Worm (Caenorhabditis elegans) whole organism, early embryonic: ENCODE measurements around the gene ced-6.

Source experiments
- B0310.2 ChIP-seq: sonication (generic microtip); optimal IDR thresholded peaks from 2 replicates; lab custom pipeline; 2016; ENCODE audit warnings: mild to moderate bottlenecking, missing genetic modification characterization, missing compliant biosample characterization
- F13C5.2 ChIP-seq: sonication (generic microtip); optimal IDR thresholded peaks from 2 replicates; lab custom pipeline; 2017; ENCODE audit warnings: mild to moderate bottlenecking, missing genetic modification characterization, inconsistent platforms, missing compliant biosample characterization
- aly-1 ChIP-seq: sonication (generic microtip); optimal IDR thresholded peaks from 2 replicates; lab custom pipeline; 2016; ENCODE audit warnings: missing genetic modification characterization, missing compliant biosample characterization
- ama-1 ChIP-seq: fragments of 150-350 bp; optimal IDR thresholded peaks from 2 replicates; lab custom pipeline; 2014
- ceh-13 ChIP-seq: fragments of 200-800 bp; sonication (Bioruptor generic); optimal IDR thresholded peaks from 2 replicates; lab custom pipeline; 2018; ENCODE audit warnings: mild to moderate bottlenecking, missing genetic modification characterization, missing compliant biosample characterization
- ceh-36 ChIP-seq: sonication (generic microtip); optimal IDR thresholded peaks from 2 replicates; lab custom pipeline; 2016; ENCODE audit warnings: missing genetic modification characterization, inconsistent platforms, missing compliant biosample characterization
- ets-7 ChIP-seq: sonication (generic microtip); optimal IDR thresholded peaks from 2 replicates; lab custom pipeline; 2016; ENCODE audit warnings: missing genotype, missing genetic modification characterization, missing compliant biosample characterization
- flt-1 ChIP-seq: fragments of 200-800 bp; sonication (Bioruptor generic); IDR thresholded peaks from 2 replicates; pipeline ENCODE4 v1.3.6; 2022; ENCODE audit warnings: missing genetic modification characterization, missing compliant biosample characterization
- hmbx-1 ChIP-seq: sonication (generic microtip); optimal IDR thresholded peaks from 2 replicates; lab custom pipeline; 2016; ENCODE audit warnings: mild to moderate bottlenecking, missing genetic modification characterization, missing compliant biosample characterization
- hmg-4 ChIP-seq: fragments of 200-800 bp; sonication (Bioruptor generic); optimal IDR thresholded peaks from 2 replicates; lab custom pipeline; 2018; ENCODE audit warnings: mild to moderate bottlenecking, missing genetic modification characterization, missing compliant biosample characterization
- hnd-1 ChIP-seq: sonication (generic microtip); optimal IDR thresholded peaks from 2 replicates; lab custom pipeline; 2016; ENCODE audit warnings: missing genetic modification characterization, missing compliant biosample characterization
- pes-1 ChIP-seq: fragments of 200-800 bp; sonication (Bioruptor generic); IDR thresholded peaks from 2 replicates; pipeline ENCODE4 v1.3.6; 2022; ENCODE audit warnings: missing genetic modification reagents, missing genetic modification characterization, missing compliant biosample characterization
- scrt-1 ChIP-seq: fragments of 200-800 bp; sonication (Bioruptor generic); IDR thresholded peaks from 2 replicates; pipeline ENCODE4 v1.3.6; 2022; ENCODE audit warnings: missing genetic modification characterization, missing compliant biosample characterization
- sea-1 ChIP-seq: fragments of 200-800 bp; sonication (Bioruptor generic); conservative IDR thresholded peaks from 2 replicates; pipeline ENCODE4 v1.3.6; 2022; ENCODE audit warnings: missing genetic modification characterization, missing compliant biosample characterization
- tbx-11 ChIP-seq: fragments of 200-800 bp; sonication (Bioruptor generic); IDR thresholded peaks from 2 replicates; pipeline ENCODE4 v1.3.6; 2022; ENCODE audit warnings: missing genetic modification characterization, missing compliant biosample characterization
- tbx-37 ChIP-seq: fragments of 200-800 bp; sonication (Bioruptor generic); conservative IDR thresholded peaks from 2 replicates; pipeline ENCODE4 v1.3.6; 2022; ENCODE audit warnings: missing genetic modification reagents, missing genetic modification characterization, missing compliant biosample characterization
- tra-4 ChIP-seq: sonication (generic microtip); optimal IDR thresholded peaks from 2 replicates; lab custom pipeline; 2017; ENCODE audit warnings: missing genetic modification characterization, missing compliant biosample characterization

The ced-6 gene

ce11 chrIII:5568265-5568664 is 27.3 kb upstream of the ced-6 start:
- TF ChIP-seq ceh-36 (tag; lab: Kevin White, UChicago): no peak
- TF ChIP-seq tbx-37: no peak
- TF ChIP-seq flt-1: no peak
- TF ChIP-seq hmg-4 (GFP tag; lab: Kevin White, UChicago): no peak
- no peak for TF ChIP-seq B0310.2
- TF ChIP-seq ama-1 (lab: Kevin White, UChicago): no peak
- TF ChIP-seq ceh-13 (GFP tag; lab: Kevin White, UChicago): no peak

ce11 chrIII:5568679-5569078 is 26.9 kb upstream of the ced-6 start, which contains the start of gene nspb-12:
Gene nspb-12, minus strand, starts transcription at chrIII:5568779.
- TF ChIP-seq aly-1 (tag; lab: Kevin White, UChicago) (no peak), tbx-37 (no peak), ama-1 (lab: Kevin White, UChicago) (no peak), ceh-13 (GFP tag; lab: Kevin White, UChicago) (no peak), sea-1 (GFP tag; lab: Robert Waterston, UW) (no peak), scrt-1 (no peak)

- TF ChIP-seq tbx-11 (GFP tag; lab: Robert Waterston, UW) (no peak), F13C5.2 (tag; lab: Kevin White, UChicago) (no peak), ceh-36 (tag; lab: Kevin White, UChicago) (no peak), tbx-37 (no peak), tra-4 (tag; lab: Kevin White, UChicago) (no peak), aly-1 (tag; lab: Kevin White, UChicago) (no peak), hnd-1 (no peak), scrt-1 (no peak), flt-1 (no peak), pes-1 (GFP tag; lab: Robert Waterston, UW) (no peak), ceh-13 (GFP tag; lab: Kevin White, UChicago) (no peak), sea-1 (GFP tag; lab: Robert Waterston, UW) (no peak), ama-1 (lab: Kevin White, UChicago) (no peak), B0310.2 (no peak), ets-7 (tag; lab: Kevin White, UChicago) (no peak), hmg-4 (GFP tag; lab: Kevin White, UChicago) (no peak)
Observed at ce11 chrIII:5570814-5571443, 24.6 kb upstream of the ced-6 start.

ce11 chrIII:5572806-5573205 is 22.8 kb upstream of the ced-6 start:
- TF ChIP-seq ets-7 (tag; lab: Kevin White, UChicago): no peak
- no peak for TF ChIP-seq scrt-1
- no peak for TF ChIP-seq tra-4 (tag; lab: Kevin White, UChicago)

- no peak for TF ChIP-seq pes-1 (GFP tag; lab: Robert Waterston, UW)
- TF ChIP-seq aly-1 (tag; lab: Kevin White, UChicago): no peak
- no peak for TF ChIP-seq ets-7 (tag; lab: Kevin White, UChicago)
- TF ChIP-seq scrt-1: no peak
Observed at ce11 chrIII:5573694-5574093, 21.9 kb upstream of the ced-6 start, which contains the start of gene molo-1. Gene molo-1, plus strand, starts transcription at chrIII:5573994.

ce11 chrIII:5581049-5581448 is 14.5 kb upstream of the ced-6 start, which contains the start of gene F56D2.5:
Gene F56D2.5, minus strand, starts transcription at chrIII:5581419.
- TF ChIP-seq F13C5.2 (tag; lab: Kevin White, UChicago) (no peak), hmbx-1 (no peak), ets-7 (tag; lab: Kevin White, UChicago) (no peak), ceh-13 (GFP tag; lab: Kevin White, UChicago) (no peak), pes-1 (GFP tag; lab: Robert Waterston, UW) (no peak), ama-1 (lab: Kevin White, UChicago) (no peak), tbx-37 (no peak), tra-4 (tag; lab: Kevin White, UChicago) (no peak), scrt-1 (no peak), B0310.2 (no peak), aly-1 (tag; lab: Kevin White, UChicago) (no peak), sea-1 (GFP tag; lab: Robert Waterston, UW) (no peak)

- TF ChIP-seq ceh-13 (GFP tag; lab: Kevin White, UChicago): no peak
- no peak for TF ChIP-seq F13C5.2 (tag; lab: Kevin White, UChicago)
- no peak for TF ChIP-seq sea-1 (GFP tag; lab: Robert Waterston, UW)
Observed at ce11 chrIII:5582766-5583165, 12.8 kb upstream of the ced-6 start, which contains the start of the genes F56D2.8 and uev-2. Gene F56D2.8, minus strand, starts transcription at chrIII:5582866. Gene uev-2, plus strand, starts transcription at chrIII:5583125.

ce11 chrIII:5584647-5585046 is 10.9 kb upstream of the ced-6 start, which contains the start of gene F56D2.3:
Gene F56D2.3, plus strand, starts transcription at chrIII:5584947.
- TF ChIP-seq tra-4 (tag; lab: Kevin White, UChicago) (no peak), pes-1 (GFP tag; lab: Robert Waterston, UW) (no peak), B0310.2 (no peak), tbx-37 (no peak), ets-7 (tag; lab: Kevin White, UChicago) (no peak)

ce11 chrIII:5585711-5586110 is 9.9 kb upstream of the ced-6 start:
- no peak for TF ChIP-seq F13C5.2 (tag; lab: Kevin White, UChicago)
- no peak for TF ChIP-seq flt-1
- no peak for TF ChIP-seq hnd-1
- TF ChIP-seq ets-7 (tag; lab: Kevin White, UChicago): no peak
- TF ChIP-seq ceh-36 (tag; lab: Kevin White, UChicago): no peak
- TF ChIP-seq aly-1 (tag; lab: Kevin White, UChicago): no peak
- TF ChIP-seq tra-4 (tag; lab: Kevin White, UChicago): no peak
- TF ChIP-seq B0310.2: no peak
- TF ChIP-seq tbx-37: no peak
- TF ChIP-seq tbx-11 (GFP tag; lab: Robert Waterston, UW): no peak
